Fruit fly (Drosophila melanogaster) whole organism, embryonic: ENCODE measurements around the gene Ptp10D.

Experiments used
- CG11093 ChIP-seq: fragments of 200-800 bp; sonication (Bioruptor generic); IDR thresholded peaks from 3 replicates; pipeline ENCODE4 v1.3.6; 2022; ENCODE audit warnings: missing biosample characterization, missing genetic modification characterization
- CG12155 ChIP-seq: fragments of 200-800 bp; sonication (Bioruptor generic); optimal IDR thresholded peaks from 3 replicates; lab custom pipeline; 2016; ENCODE audit warnings: missing biosample characterization, missing genetic modification characterization
- CG12391 ChIP-seq: fragments of 200-800 bp; sonication (Bioruptor generic); optimal IDR thresholded peaks from 3 replicates; lab custom pipeline; 2018; ENCODE audit warnings: missing biosample characterization, mild to moderate bottlenecking, missing genetic modification characterization, moderate library complexity
- CG14860 ChIP-seq: fragments of 200-800 bp; sonication (Bioruptor generic); IDR thresholded peaks from 3 replicates; pipeline ENCODE4 v1.3.6; 2022; ENCODE audit warnings: missing biosample characterization, missing genetic modification characterization; ENCODE audit not compliant: partially characterized antibody
- CG17568 ChIP-seq: fragments of 200-800 bp; sonication (Bioruptor generic); optimal IDR thresholded peaks from 2 replicates; lab custom pipeline; 2018; ENCODE audit warnings: missing biosample characterization, mild to moderate bottlenecking, missing genetic modification characterization, moderate library complexity
- CG1792 ChIP-seq: fragments of 200-800 bp; sonication (Bioruptor generic); optimal IDR thresholded peaks from 2 replicates; lab custom pipeline; 2016; ENCODE audit warnings: missing biosample characterization, missing genetic modification characterization
- CG18476 ChIP-seq: fragments of 200-800 bp; sonication (Bioruptor generic); optimal IDR thresholded peaks from 2 replicates; lab custom pipeline; 2016; ENCODE audit warnings: missing biosample characterization, mild to moderate bottlenecking, missing genetic modification characterization
- CG2202 ChIP-seq: fragments of 200-800 bp; sonication (Bioruptor generic); optimal IDR thresholded peaks from 2 replicates; lab custom pipeline; 2018; ENCODE audit warnings: missing biosample characterization, mild to moderate bottlenecking, missing genetic modification characterization
- CG31441 ChIP-seq: fragments of 200-800 bp; sonication (Bioruptor generic); IDR thresholded peaks from 2 replicates; pipeline ENCODE4 v1.3.6; 2022; ENCODE audit warnings: missing biosample characterization, missing genetic modification characterization
- CG32767 ChIP-seq: fragments of 200-800 bp; sonication (Bioruptor generic); IDR thresholded peaks from 2 replicates; pipeline ENCODE4 v1.3.6; 2022; ENCODE audit warnings: missing biosample characterization, missing genetic modification characterization
- CG43689 ChIP-seq: fragments of 200-800 bp; sonication (Bioruptor generic); IDR thresholded peaks from 2 replicates; pipeline ENCODE4 v1.3.6; 2022; ENCODE audit warnings: missing biosample characterization, missing genetic modification characterization
- CG4424 ChIP-seq: fragments of 200-800 bp; sonication (Bioruptor generic); optimal IDR thresholded peaks from 3 replicates; lab custom pipeline; 2016; ENCODE audit warnings: missing biosample characterization, missing genetic modification characterization
- CG6254 ChIP-seq: fragments of 200-800 bp; sonication (Bioruptor generic); optimal IDR thresholded peaks from 3 replicates; lab custom pipeline; 2017; ENCODE audit warnings: mild to moderate bottlenecking, missing biosample characterization, missing genetic modification reagents, missing genetic modification characterization
- CG6654 ChIP-seq: fragments of 200-800 bp; sonication (Bioruptor generic); optimal IDR thresholded peaks from 2 replicates; lab custom pipeline; 2017; ENCODE audit warnings: missing biosample characterization, mild to moderate bottlenecking, missing genetic modification characterization
- CG8281 ChIP-seq: fragments of 200-800 bp; sonication (Bioruptor generic); optimal IDR thresholded peaks from 2 replicates; lab custom pipeline; 2018; ENCODE audit warnings: missing biosample characterization, mild to moderate bottlenecking, missing genetic modification characterization, moderate library complexity
- CG9437 ChIP-seq: fragments of 200-800 bp; sonication (Bioruptor generic); optimal IDR thresholded peaks from 2 replicates; lab custom pipeline; 2018; ENCODE audit warnings: missing biosample characterization, mild to moderate bottlenecking, missing genetic modification characterization
- Dbx ChIP-seq: fragments of 200-800 bp; sonication (Bioruptor generic); IDR thresholded peaks from 3 replicates; pipeline ENCODE4 v1.3.6; 2022; ENCODE audit warnings: missing biosample characterization, missing genetic modification characterization
- ERR ChIP-seq: fragments of 200-800 bp; sonication (Bioruptor generic); optimal IDR thresholded peaks from 2 replicates; lab custom pipeline; 2016; ENCODE audit warnings: missing biosample characterization, missing genetic modification characterization
- Ets97D ChIP-seq: fragments of 200-800 bp; sonication (Bioruptor generic); optimal IDR thresholded peaks from 3 replicates; lab custom pipeline; 2016; ENCODE audit warnings: missing biosample characterization, missing genetic modification characterization
- Fer1 ChIP-seq: fragments of 200-800 bp; sonication (Bioruptor generic); optimal IDR thresholded peaks from 2 replicates; lab custom pipeline; 2017; ENCODE audit warnings: missing biosample characterization, mild to moderate bottlenecking, missing genetic modification characterization
- HLHmδ ChIP-seq: fragments of 200-800 bp; sonication (Bioruptor generic); optimal IDR thresholded peaks from 2 replicates; lab custom pipeline; 2018; ENCODE audit warnings: missing biosample characterization, mild to moderate bottlenecking, missing genetic modification characterization, moderate library complexity
- Hr39 ChIP-seq: fragments of >200 bp; optimal IDR thresholded peaks from 2 replicates; lab custom pipeline; 2017
- Hr78 ChIP-seq, 2 experiments: fragments of 200-800 bp in 1 of 2; fragments of >200 bp in 1 of 2; sonication (Bioruptor generic) in 1 of 2; optimal IDR thresholded peaks; 2 replicates each; lab custom pipeline; 2017 to 2019; ENCODE audit warnings: missing biosample characterization in 2 of 2, missing genetic modification characterization in 2 of 2, mild to moderate bottlenecking in 1 of 2, moderate library complexity in 1 of 2
- NFAT ChIP-seq: fragments of 200-800 bp; sonication (Bioruptor generic); IDR thresholded peaks from 2 replicates; pipeline ENCODE4 v1.3.6; 2022; ENCODE audit warnings: missing biosample characterization, missing genetic modification characterization
- Spps ChIP-seq: fragments of 200-800 bp; sonication (Bioruptor generic); optimal IDR thresholded peaks from 2 replicates; lab custom pipeline; 2018; ENCODE audit warnings: missing biosample characterization, mild to moderate bottlenecking, missing genetic modification characterization
- Sry-β ChIP-seq: fragments of 200-800 bp; sonication (Bioruptor generic); optimal IDR thresholded peaks from 2 replicates; lab custom pipeline; 2018; ENCODE audit warnings: missing biosample characterization, mild to moderate bottlenecking, missing genetic modification characterization, moderate library complexity
- Stat92E ChIP-seq, 3 experiments: fragments of >200 bp in 2 of 3; fragments of 200-800 bp in 1 of 3; sonication (Bioruptor generic) in 1 of 3; optimal IDR thresholded peaks; 2 replicates each; lab custom pipeline; 2017 to 2019; ENCODE audit warnings: missing biosample characterization in 3 of 3, missing genetic modification characterization in 3 of 3, mild to moderate bottlenecking in 1 of 3, moderate library complexity in 1 of 3
- amos ChIP-seq: fragments of 200-800 bp; sonication (Bioruptor generic); IDR thresholded peaks from 2 replicates; pipeline ENCODE4 v1.3.6; 2022; ENCODE audit warnings: missing biosample characterization, missing genetic modification characterization; ENCODE audit not compliant: partially characterized antibody
- bbx ChIP-seq: fragments of 200-800 bp; sonication (Bioruptor generic); IDR thresholded peaks from 2 replicates; pipeline ENCODE4 v1.3.6; 2022; ENCODE audit warnings: missing biosample characterization, missing genetic modification characterization; ENCODE audit not compliant: partially characterized antibody
- crp ChIP-seq, 2 experiments: fragments of 200-800 bp; sonication (Bioruptor generic); optimal IDR thresholded peaks; 2 replicates in 1 of 2; 3 replicates in 1 of 2; lab custom pipeline; 2017; ENCODE audit warnings: missing biosample characterization in 2 of 2, missing genetic modification characterization in 2 of 2, mild to moderate bottlenecking in 1 of 2, moderate library complexity in 1 of 2
- ems ChIP-seq: fragments of 200-800 bp; sonication (Bioruptor generic); optimal IDR thresholded peaks from 3 replicates; lab custom pipeline; 2016; ENCODE audit warnings: missing biosample characterization, missing genetic modification characterization
- esg ChIP-seq: fragments of 200-800 bp; sonication (Bioruptor generic); conservative IDR thresholded peaks from 2 replicates; pipeline ENCODE4 v1.3.6; 2022; ENCODE audit warnings: missing biosample characterization, missing genetic modification characterization
- gfzf ChIP-seq: fragments of 200-800 bp; sonication (Bioruptor generic); optimal IDR thresholded peaks from 2 replicates; lab custom pipeline; 2016; ENCODE audit warnings: missing biosample characterization, mild to moderate bottlenecking, missing genetic modification characterization, moderate library complexity
- hkb ChIP-seq, 2 experiments: fragments of 200-800 bp in 1 of 2; fragments of >200 bp in 1 of 2; sonication (Bioruptor generic) in 1 of 2; IDR thresholded peaks in 1 of 2; optimal IDR thresholded peaks in 1 of 2; 2 replicates each; pipeline versions ENCODE4 v1.3.6 to Lab custom; 2017 to 2022; ENCODE audit warnings: missing biosample characterization in 1 of 2, missing genetic modification characterization in 1 of 2
- hth ChIP-seq: fragments of >200 bp; optimal IDR thresholded peaks from 2 replicates; lab custom pipeline; 2017; ENCODE audit warnings: inconsistent platforms
- knrl ChIP-seq: fragments of 200-800 bp; sonication (Bioruptor generic); IDR thresholded peaks from 3 replicates; pipeline ENCODE4 v1.3.6; 2022; ENCODE audit warnings: missing biosample characterization, missing genetic modification characterization; ENCODE audit not compliant: partially characterized antibody
- mirr ChIP-seq: fragments of 200-800 bp; sonication (Bioruptor generic); optimal IDR thresholded peaks from 3 replicates; lab custom pipeline; 2018; ENCODE audit warnings: missing biosample characterization, mild to moderate bottlenecking, missing genetic modification characterization
- p53 ChIP-seq: fragments of 200-800 bp; sonication (Bioruptor generic); optimal IDR thresholded peaks from 2 replicates; lab custom pipeline; 2016; ENCODE audit warnings: missing biosample characterization, missing genetic modification characterization
- pan ChIP-seq, 4 experiments: fragments of >200 bp in 3 of 4; fragments of 200-800 bp in 1 of 4; sonication (Bioruptor generic) in 1 of 4; optimal IDR thresholded peaks in 3 of 4; IDR thresholded peaks in 1 of 4; 2 replicates each; pipeline versions ENCODE4 v1.3.6 to Lab custom; 2017 to 2022; ENCODE audit warnings: missing biosample characterization in 2 of 4, missing genetic modification characterization in 2 of 4, mixed read lengths in 1 of 4
- peb ChIP-seq: fragments of 200-800 bp; sonication (Bioruptor generic); IDR thresholded peaks from 2 replicates; pipeline ENCODE4 v1.3.6; 2022; ENCODE audit warnings: missing biosample characterization, missing genetic modification characterization
- pho ChIP-seq: fragments of 200-800 bp; sonication (Bioruptor generic); optimal IDR thresholded peaks from 2 replicates; lab custom pipeline; 2016; ENCODE audit warnings: missing biosample characterization, missing genetic modification characterization
- shn ChIP-seq: fragments of 200-800 bp; sonication (Bioruptor generic); optimal IDR thresholded peaks from 3 replicates; lab custom pipeline; 2016; ENCODE audit warnings: missing biosample characterization, missing genetic modification characterization
- sim ChIP-seq: fragments of 200-800 bp; sonication (Bioruptor generic); IDR thresholded peaks from 2 replicates; pipeline ENCODE4 v1.3.6; 2022; ENCODE audit warnings: missing biosample characterization, missing genetic modification characterization
- stwl ChIP-seq: fragments of 200-800 bp; sonication (Bioruptor generic); optimal IDR thresholded peaks from 3 replicates; lab custom pipeline; 2018; ENCODE audit warnings: missing biosample characterization, mild to moderate bottlenecking, missing genetic modification characterization, moderate library complexity
- sug ChIP-seq: fragments of 200-800 bp; optimal IDR thresholded peaks from 2 replicates; lab custom pipeline; 2019; ENCODE audit warnings: missing biosample characterization, mild to moderate bottlenecking, missing genetic modification characterization, moderate library complexity
- tna ChIP-seq: fragments of 200-800 bp; sonication (Bioruptor generic); IDR thresholded peaks from 2 replicates; pipeline ENCODE4 v1.3.6; 2022; ENCODE audit warnings: missing biosample characterization, missing genetic modification characterization; ENCODE audit not compliant: partially characterized antibody
- vvl ChIP-seq: fragments of 200-800 bp; sonication (Bioruptor generic); IDR thresholded peaks from 2 replicates; pipeline ENCODE4 v1.3.6; 2022; ENCODE audit warnings: missing biosample characterization, missing genetic modification characterization
- zf30C ChIP-seq: fragments of 200-800 bp; sonication (Bioruptor generic); optimal IDR thresholded peaks from 3 replicates; lab custom pipeline; 2018; ENCODE audit warnings: missing biosample characterization, mild to moderate bottlenecking, missing genetic modification characterization

The Ptp10D gene

DNA sequence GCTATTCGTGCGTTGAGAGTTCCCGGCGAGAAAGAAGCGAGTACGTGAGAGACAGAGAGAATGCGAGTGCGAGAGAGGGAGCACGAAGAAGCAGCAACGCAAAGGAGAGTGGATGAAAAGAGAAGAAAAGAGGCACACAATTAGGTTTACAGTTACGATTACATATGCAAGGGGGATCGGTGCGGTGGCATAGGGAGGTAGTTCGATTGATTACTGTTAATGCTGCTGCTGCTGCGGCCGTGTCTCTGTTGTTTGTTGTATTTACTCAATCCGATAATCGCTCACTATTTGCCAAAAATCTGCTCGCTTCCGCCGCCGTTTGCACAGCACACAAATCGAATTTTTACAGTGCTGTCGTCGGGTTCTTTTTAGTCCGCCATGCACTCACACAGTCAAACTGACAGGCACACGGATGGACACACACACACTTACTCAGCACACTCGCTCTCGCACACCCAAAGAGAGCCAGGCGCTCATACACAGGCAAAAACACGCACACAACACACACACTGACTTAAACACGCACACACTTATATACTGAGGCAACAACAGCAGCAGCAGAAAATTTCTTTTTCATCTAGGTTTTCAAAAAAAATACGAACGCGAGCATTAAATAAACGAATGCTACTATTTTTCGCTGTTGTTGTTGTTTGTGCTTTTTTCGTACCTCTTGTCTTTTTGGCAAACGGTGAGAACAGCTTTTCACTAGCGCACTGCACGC, 92.2 kb downstream of the Ptp10D start (continued):
- no peak for TF ChIP-seq CG43689 (GFP tag; lab: Robert Waterston, UW)
- TF ChIP-seq CG8281 (tag; lab: Kevin White, UChicago), result no peak
- no peak for TF ChIP-seq crp (GFP tag; optimal IDR thresholded peaks at IDR 0.05; lab: Kevin White, UChicago)
- TF ChIP-seq CG6654 (GFP tag; lab: Kevin White, UChicago), result no peak
- TF ChIP-seq CG32767, result no peak
- TF ChIP-seq gfzf (GFP tag; lab: Kevin White, UChicago), result no peak
- no peak for TF ChIP-seq shn (GFP tag; lab: Kevin White, UChicago)
- TF ChIP-seq Fer1, result peak; percentile 21
- no peak for TF ChIP-seq amos
- TF ChIP-seq p53 (GFP tag; lab: Kevin White, UChicago), result no peak
- no peak for TF ChIP-seq bbx (GFP tag; lab: Robert Waterston, UW)
- no peak for TF ChIP-seq CG11093 (GFP tag; lab: Robert Waterston, UW)
- TF ChIP-seq HLHmδ (GFP tag; lab: Kevin White, UChicago), result peak; percentile 15
- TF ChIP-seq stwl (tag; lab: Kevin White, UChicago), result no peak
- TF ChIP-seq CG12391 (tag; lab: Kevin White, UChicago), result no peak
- no peak for TF ChIP-seq tna (GFP tag; lab: Robert Waterston, UW)
- TF ChIP-seq CG14860 (GFP tag; lab: Robert Waterston, UW), result no peak
- no peak for TF ChIP-seq knrl
- no peak for TF ChIP-seq CG6254 (GFP tag; lab: Kevin White, UChicago)
- TF ChIP-seq CG2202 (tag; lab: Kevin White, UChicago), result no peak
- TF ChIP-seq Sry-β (GFP tag; lab: Kevin White, UChicago), result no peak
- TF ChIP-seq CG12155 (GFP tag; lab: Kevin White, UChicago), result peak; percentile 81
- no peak for TF ChIP-seq NFAT
- no peak for TF ChIP-seq ERR
- no peak for TF ChIP-seq hth
- no peak for TF ChIP-seq Dbx (GFP tag; lab: Robert Waterston, UW)
- peak; percentile 3 for TF ChIP-seq zf30C (GFP tag; lab: Kevin White, UChicago)
- TF ChIP-seq CG31441 (GFP tag; lab: Robert Waterston, UW), result no peak
- no peak for TF ChIP-seq Hr78 (GFP tag; optimal IDR thresholded peaks at IDR 0.05; lab: Kevin White, UChicago)
- no peak for TF ChIP-seq pho (GFP tag; lab: Kevin White, UChicago)
- TF ChIP-seq pan (optimal IDR thresholded peaks at IDR 0.05; lab: Kevin White, UChicago), result no peak
- no peak for TF ChIP-seq pan (GFP tag; optimal IDR thresholded peaks at IDR 0.05 in 1 of 2, IDR thresholded peaks at IDR 0.05 in 1 of 2)
- no peak for TF ChIP-seq sim (GFP tag; lab: Robert Waterston, UW)
- no peak for TF ChIP-seq Spps
- no peak for TF ChIP-seq CG17568 (GFP tag; lab: Kevin White, UChicago)
- no peak for TF ChIP-seq Hr39 (lab: Kevin White, UChicago)
- TF ChIP-seq peb (GFP tag; lab: Robert Waterston, UW), result no peak
- no peak for TF ChIP-seq esg (GFP tag; lab: Robert Waterston, UW)
- no peak for TF ChIP-seq CG18476 (GFP tag; lab: Kevin White, UChicago)
- TF ChIP-seq CG1792 (GFP tag; lab: Kevin White, UChicago), result no peak
- TF ChIP-seq sug, result peak; percentile 7
- no peak for TF ChIP-seq ems
- TF ChIP-seq Ets97D (GFP tag; lab: Kevin White, UChicago), result no peak
- peak; percentile 66 for TF ChIP-seq mirr (GFP tag; lab: Kevin White, UChicago)
- TF ChIP-seq vvl (GFP tag; lab: Robert Waterston, UW), result peak; percentile 64
- no peak for TF ChIP-seq CG9437
- TF ChIP-seq Stat92E (GFP tag; optimal IDR thresholded peaks at IDR 0.05; lab: Kevin White, UChicago), result peak in 1 of 3 experiments; percentile 85
- no peak for TF ChIP-seq hkb (optimal IDR thresholded peaks at IDR 0.05; lab: Kevin White, UChicago)
- TF ChIP-seq hkb (GFP tag; IDR thresholded peaks at IDR 0.05; lab: Robert Waterston, UW), result no peak
- TF ChIP-seq CG4424 (GFP tag; lab: Kevin White, UChicago), result no peak
